Worm (Caenorhabditis elegans): ENCODE results near the gene R09A8.2.

DNA sequence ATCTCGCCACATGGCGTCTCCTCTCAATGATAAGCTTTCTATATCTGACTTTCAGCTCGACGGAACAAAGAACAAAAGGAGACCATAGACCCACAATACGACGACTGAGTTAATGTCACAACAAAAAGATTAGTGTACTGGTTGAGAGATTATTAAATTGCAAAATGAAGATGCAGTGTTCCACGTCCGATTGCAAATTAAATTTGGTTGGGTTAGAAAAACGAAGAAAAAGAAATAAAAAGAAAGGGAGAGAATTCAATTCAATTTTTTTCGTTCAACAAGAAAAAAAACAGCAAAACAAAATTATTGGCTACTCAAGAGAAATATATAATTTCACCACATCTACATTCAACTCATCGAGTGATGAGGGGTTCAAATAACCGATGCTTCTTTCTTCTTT, 12.2 kb downstream of the R09A8.2 start:
- TF ChIP-seq ama-1 (optimal IDR thresholded peaks at IDR 0.05) = no peak
- TF ChIP-seq skn-1 (tag; optimal IDR thresholded peaks at IDR 0.05) = no peak
- TF ChIP-seq fos-1 (tag; optimal IDR thresholded peaks at IDR 0.05) = no peak
- no peak for TF ChIP-seq nhr-25 (tag; optimal IDR thresholded peaks at IDR 0.05)
- no peak for TF ChIP-seq aly-2 (tag; optimal IDR thresholded peaks at IDR 0.05)
- TF ChIP-seq snpc-4 (tag; optimal IDR thresholded peaks at IDR 0.05) = no peak
- no peak for TF ChIP-seq nhr-11 (tag; optimal IDR thresholded peaks at IDR 0.05)

Data from whole organism, L2 larva.